Worm (Caenorhabditis elegans) whole organism, L4 larva: ENCODE measurements around the gene usp-50.
"Not testable (repeated sequence)": the region's sequence is repeated elsewhere in the genome, so short reads cannot be mapped to it uniquely, and the experiment has no call there.

ENCODE experiments used
- F37D6.2 ChIP-seq: sonication (generic microtip); optimal IDR thresholded peaks from 2 replicates; lab custom pipeline; 2016; ENCODE audit warnings: mild to moderate bottlenecking, missing genetic modification characterization, missing compliant biosample characterization
- T26A8.4 ChIP-seq: fragments of 200-800 bp; sonication (Bioruptor generic); IDR thresholded peaks from 2 replicates; pipeline ENCODE4 v1.3.6; 2022; ENCODE audit warnings: missing genetic modification characterization, missing compliant biosample characterization
- Y105C5A.15 ChIP-seq: fragments of 200-800 bp; sonication (Bioruptor generic); IDR thresholded peaks from 2 replicates; pipeline ENCODE4 v1.3.6; 2022; ENCODE audit warnings: missing genetic modification characterization, missing compliant biosample characterization
- Y5F2A.4 ChIP-seq: fragments of 200-800 bp; sonication (Bioruptor generic); optimal IDR thresholded peaks from 2 replicates; lab custom pipeline; 2018; ENCODE audit warnings: mild to moderate bottlenecking, missing genetic modification characterization, missing compliant biosample characterization
- aly-2 ChIP-seq: sonication (generic microtip); optimal IDR thresholded peaks from 2 replicates; lab custom pipeline; 2018; ENCODE audit warnings: missing biosample characterization, missing genetic modification characterization
- attf-4 ChIP-seq: sonication (generic microtip); optimal IDR thresholded peaks from 3 replicates; lab custom pipeline; 2017; ENCODE audit warnings: missing biosample characterization, missing genetic modification characterization
- ceh-20 ChIP-seq: fragments of 200-800 bp; sonication (Bioruptor generic); IDR thresholded peaks from 2 replicates; pipeline ENCODE4 v1.3.6; 2022; ENCODE audit warnings: missing genetic modification reagents, missing genetic modification characterization, missing compliant biosample characterization
- ceh-62 ChIP-seq: sonication (generic microtip); optimal IDR thresholded peaks from 2 replicates; lab custom pipeline; 2017; ENCODE audit warnings: missing biosample characterization, missing genetic modification characterization
- daf-16 ChIP-seq, 3 experiments: sonication (generic microtip); optimal IDR thresholded peaks; 2 replicates each; lab custom pipeline; 2016 to 2017; ENCODE audit warnings: missing genetic modification characterization in 3 of 3, missing genetic modification reagents in 3 of 3, mild to moderate bottlenecking in 2 of 3, missing compliant biosample characterization in 2 of 3, missing biosample characterization in 1 of 3, moderate library complexity in 1 of 3
- dmd-6 ChIP-seq: fragments of 200-800 bp; sonication (Bioruptor generic); IDR thresholded peaks from 2 replicates; pipeline ENCODE4 v1.3.6; 2022; ENCODE audit warnings: missing genetic modification reagents, missing genetic modification characterization, missing compliant biosample characterization
- dmd-8 ChIP-seq: fragments of 200-800 bp; sonication (Bioruptor generic); IDR thresholded peaks from 2 replicates; pipeline ENCODE4 v1.3.6; 2022; ENCODE audit warnings: missing genetic modification characterization, missing compliant biosample characterization
- dmd-9 ChIP-seq: fragments of 200-800 bp; sonication (Bioruptor generic); IDR thresholded peaks from 2 replicates; pipeline ENCODE4 v1.3.6; 2022; ENCODE audit warnings: missing genetic modification reagents, missing genetic modification characterization, missing compliant biosample characterization
- dve-1 ChIP-seq: sonication (generic microtip); optimal IDR thresholded peaks from 2 replicates; lab custom pipeline; 2017; ENCODE audit warnings: antibody characterized with exemption, mild to moderate bottlenecking, missing genetic modification characterization, missing compliant biosample characterization; ENCODE audit not compliant: insufficient read depth
- gei-8 ChIP-seq: fragments of 200-800 bp; sonication (Bioruptor generic); optimal IDR thresholded peaks from 2 replicates; lab custom pipeline; 2018; ENCODE audit warnings: mild to moderate bottlenecking, missing genetic modification characterization, missing compliant biosample characterization
- hif-1 ChIP-seq, 2 experiments: sonication (generic microtip); optimal IDR thresholded peaks; 2 replicates each; lab custom pipeline; 2016 to 2017; ENCODE audit warnings: missing compliant biosample characterization in 2 of 2, missing genetic modification characterization in 2 of 2, missing genetic modification reagents in 2 of 2, missing genotype in 2 of 2, mild to moderate bottlenecking in 1 of 2
- hlh-11 ChIP-seq: fragments of 200-800 bp; sonication (Bioruptor generic); optimal IDR thresholded peaks from 2 replicates; lab custom pipeline; 2018; ENCODE audit warnings: mild to moderate bottlenecking, missing genetic modification characterization, missing compliant biosample characterization
- lin-1 ChIP-seq: fragments of 200-800 bp; sonication (Bioruptor generic); IDR thresholded peaks from 2 replicates; pipeline ENCODE4 v1.3.6; 2022; ENCODE audit warnings: missing genetic modification reagents, missing genetic modification characterization, missing compliant biosample characterization
- madf-5 ChIP-seq, 2 experiments: fragments of 200-800 bp; sonication (Bioruptor generic); IDR thresholded peaks; 2 replicates each; pipeline ENCODE4 v1.3.6; 2022; ENCODE audit warnings: missing compliant biosample characterization in 2 of 2, missing genetic modification characterization in 2 of 2
- mdt-29 ChIP-seq: fragments of 200-800 bp; sonication (Bioruptor generic); IDR thresholded peaks from 2 replicates; pipeline ENCODE4 v1.3.6; 2022; ENCODE audit warnings: missing genetic modification reagents, missing genetic modification characterization, missing compliant biosample characterization
- nhr-237 ChIP-seq: sonication (generic microtip); optimal IDR thresholded peaks from 2 replicates; lab custom pipeline; 2017; ENCODE audit warnings: missing biosample characterization, missing genetic modification characterization
- nhr-28 ChIP-seq: fragments of 150-350 bp; optimal IDR thresholded peaks from 2 replicates; lab custom pipeline; 2014; ENCODE audit warnings: missing biosample characterization, missing genetic modification characterization
- pha-4 ChIP-seq, 2 experiments: fragments of 150-350 bp in 1 of 2; fragments of 200-800 bp in 1 of 2; sonication (Bioruptor generic) in 1 of 2; IDR thresholded peaks in 1 of 2; optimal IDR thresholded peaks in 1 of 2; 2 replicates each; pipeline versions ENCODE4 v1.3.6 to Lab custom; 2014 to 2022; ENCODE audit warnings: missing genetic modification characterization in 2 of 2, missing genetic modification reagents in 2 of 2, missing biosample characterization in 1 of 2, missing compliant biosample characterization in 1 of 2
- php-3 ChIP-seq: fragments of 200-800 bp; sonication (Bioruptor generic); IDR thresholded peaks from 2 replicates; pipeline ENCODE4 v1.3.6; 2022; ENCODE audit warnings: missing genetic modification reagents, missing genetic modification characterization, missing compliant biosample characterization
- pqm-1 ChIP-seq: sonication (generic microtip); optimal IDR thresholded peaks from 2 replicates; lab custom pipeline; 2017; ENCODE audit warnings: missing biosample characterization, missing genetic modification characterization
- sdz-12 ChIP-seq: fragments of 200-800 bp; sonication (Bioruptor generic); optimal IDR thresholded peaks from 2 replicates; lab custom pipeline; 2018; ENCODE audit warnings: mild to moderate bottlenecking, missing genetic modification characterization, missing compliant biosample characterization
- spr-1 ChIP-seq: sonication (generic microtip); optimal IDR thresholded peaks from 2 replicates; lab custom pipeline; 2016; ENCODE audit warnings: mild to moderate bottlenecking, missing genetic modification characterization, missing compliant biosample characterization
- spr-3 ChIP-seq: fragments of 200-800 bp; sonication (Bioruptor generic); optimal IDR thresholded peaks from 2 replicates; lab custom pipeline; 2018; ENCODE audit warnings: mild to moderate bottlenecking, missing genetic modification characterization, missing compliant biosample characterization
- tag-97 ChIP-seq: fragments of 200-800 bp; sonication (Bioruptor generic); IDR thresholded peaks from 2 replicates; pipeline ENCODE4 v1.3.6; 2022; ENCODE audit warnings: missing genetic modification characterization, missing compliant biosample characterization
- unc-39 ChIP-seq: sonication (generic microtip); optimal IDR thresholded peaks from 2 replicates; lab custom pipeline; 2017; ENCODE audit warnings: missing biosample characterization, missing genetic modification characterization
- unc-62 ChIP-seq, 3 experiments: fragments of 150-350 bp in 1 of 3; sonication (generic microtip); optimal IDR thresholded peaks in 2 of 3; peaks in 1 of 3; 1 replicate in 1 of 3; 2 replicates in 2 of 3; lab custom pipeline; 2014 to 2017; ENCODE audit warnings: missing biosample characterization in 3 of 3, missing genetic modification characterization in 3 of 3, missing genetic modification reagents in 3 of 3, missing genotype in 1 of 3
- vab-7 ChIP-seq: fragments of 200-800 bp; sonication (Bioruptor generic); IDR thresholded peaks from 2 replicates; pipeline ENCODE4 v1.3.6; 2022; ENCODE audit warnings: missing genetic modification reagents, missing genetic modification characterization, missing compliant biosample characterization
- zfp-3 ChIP-seq: fragments of 200-800 bp; sonication (Bioruptor generic); conservative IDR thresholded peaks from 2 replicates; pipeline ENCODE4 v1.3.6; 2022; ENCODE audit warnings: missing genetic modification reagents, missing genetic modification characterization, missing compliant biosample characterization
- ztf-7 ChIP-seq: fragments of 150-350 bp; optimal IDR thresholded peaks from 2 replicates; lab custom pipeline; 2014; ENCODE audit warnings: missing biosample characterization, missing genetic modification characterization

usp-50 gene

DNA sequence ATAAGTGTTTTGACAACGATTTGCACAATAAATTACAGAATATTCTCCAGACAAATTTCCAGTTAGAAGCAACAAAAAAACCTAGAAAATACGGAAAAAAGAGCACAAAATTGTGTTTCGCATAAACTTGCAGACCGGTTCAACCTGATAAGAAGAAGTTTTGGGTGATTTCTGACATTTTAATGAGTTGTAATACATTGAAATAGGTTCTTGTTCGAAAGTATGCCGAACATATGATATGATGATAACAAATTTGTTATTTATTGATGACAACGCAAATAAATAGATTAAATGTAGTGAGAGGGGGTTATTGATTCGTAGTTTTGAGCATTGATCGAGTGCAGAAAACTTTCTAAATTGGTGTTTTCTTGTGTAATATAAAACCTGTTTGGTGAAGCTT lies 33.4 kb upstream of the usp-50 start:
- TF ChIP-seq hlh-11 (tag; lab: Kevin White, UChicago) (peak; percentile 37), Y105C5A.15 (GFP tag; lab: Robert Waterston, UW) (no peak), daf-16 (GFP tag; optimal IDR thresholded peaks at IDR 0.05; lab: Kevin White, UChicago) (no peak), daf-16 (tag; optimal IDR thresholded peaks at IDR 0.05; lab: Kevin White, UChicago) (peak; percentile 92), pqm-1 (tag; lab: Kevin White, UChicago) (peak; percentile 43), nhr-28 (tag; lab: Kevin White, UChicago) (peak; percentile 67), dmd-6 (GFP tag; lab: Robert Waterston, UW) (peak; percentile 44), lin-1 (GFP tag; lab: Robert Waterston, UW) (no peak), php-3 (GFP tag; lab: Robert Waterston, UW) (peak; percentile 96), spr-3 (GFP tag; lab: Kevin White, UChicago) (no peak), dve-1 (tag; lab: Kevin White, UChicago) (peak; percentile 46), ceh-20 (GFP tag; lab: Robert Waterston, UW) (peak; percentile 49; the same call in 1 of the 2 replicates), unc-62 (GFP tag; optimal IDR thresholded peaks at IDR 0.05 in 1 of 2; lab: Kevin White, UChicago) (peak in 1 of 2 experiments; percentile 31), unc-62 (tag; optimal IDR thresholded peaks at IDR 0.05; lab: Kevin White, UChicago) (no peak)

DNA sequence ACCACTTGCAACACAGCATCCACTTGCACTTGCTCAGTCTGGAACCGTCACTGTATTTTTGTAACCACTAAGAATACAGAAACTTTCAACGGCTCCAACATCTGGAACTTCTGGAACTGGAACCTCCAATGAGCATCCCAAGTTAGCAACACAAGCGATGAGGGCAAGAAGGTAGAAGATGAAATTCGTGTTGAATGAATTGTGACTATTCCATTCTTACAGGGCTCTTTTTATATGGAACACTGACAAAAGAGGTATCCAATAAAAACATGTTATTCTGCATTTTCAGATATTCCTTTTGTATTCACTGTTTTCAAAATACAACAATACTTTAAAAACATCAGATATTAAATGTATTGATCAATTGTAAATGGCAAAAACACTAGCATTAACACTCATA lies 30.8 kb upstream of the usp-50 start, which contains the start of gene C06H5.11:
TSS of gene C06H5.11 (minus strand) at position 101 of the 400 bp plus-strand sequence.
- not testable (repeated sequence) for TF ChIP-seq hif-1 (tag; optimal IDR thresholded peaks at IDR 0.05; lab: Kevin White, UChicago); unc-39 (tag; lab: Kevin White, UChicago); hlh-11 (tag; lab: Kevin White, UChicago)

DNA sequence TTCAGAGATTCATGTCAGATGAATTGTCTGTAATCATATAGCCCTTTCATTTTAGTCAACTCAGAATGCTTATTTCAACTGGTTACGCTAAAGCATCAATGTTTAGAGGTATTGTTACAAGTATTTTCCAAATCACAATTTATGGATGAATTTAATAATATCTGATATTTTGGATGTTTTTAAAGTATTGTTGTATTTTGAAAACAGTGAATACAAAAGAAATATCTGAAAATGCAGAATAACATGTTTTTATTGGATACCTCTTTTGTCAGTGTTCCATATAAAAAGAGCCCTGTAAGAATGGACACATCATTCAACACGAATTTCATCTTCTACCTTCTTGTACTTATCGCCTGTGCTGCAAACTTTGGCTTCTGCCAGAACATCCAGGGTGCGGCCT lies 30.2 kb upstream of the usp-50 start, which contains the start of gene C06H5.12:
TSS of gene C06H5.12 (plus strand) at position 301 of the 400 bp plus-strand sequence.
- not testable (repeated sequence) for TF ChIP-seq T26A8.4, zfp-3, vab-7 (GFP tag; lab: Robert Waterston, UW)

DNA sequence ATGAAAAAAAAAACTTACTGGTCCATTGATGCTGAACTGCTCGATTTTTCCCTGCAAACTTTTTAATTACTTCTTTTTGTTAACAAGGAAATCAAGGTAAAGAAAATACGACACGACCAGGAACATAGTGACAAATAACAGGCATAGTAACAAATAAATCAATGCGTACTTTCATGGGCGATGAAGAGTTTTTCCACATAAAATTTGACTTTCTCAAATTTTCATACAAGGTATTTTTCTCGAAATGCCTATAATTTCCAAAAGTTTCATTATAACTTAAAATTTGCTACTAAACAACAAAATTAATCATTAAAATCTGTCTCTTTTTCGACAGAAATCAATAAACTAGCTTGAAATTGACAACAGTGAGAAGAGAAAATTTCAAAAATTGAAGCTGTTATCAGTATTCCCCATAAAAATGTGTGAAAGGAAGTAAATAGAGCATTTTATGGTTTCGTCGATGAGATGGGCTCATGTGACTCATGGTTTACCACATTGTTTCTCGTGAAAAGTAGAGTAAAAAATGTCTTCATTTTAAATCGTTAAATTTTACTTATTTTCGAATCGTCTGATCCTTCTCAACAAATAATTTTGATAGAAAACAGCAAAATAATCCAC lies 27.9 kb upstream of the usp-50 start, which contains the start of gene fbxa-156:
TSS of gene fbxa-156 (minus strand) at position 51 of the 618 bp plus-strand sequence.
- no peak for TF ChIP-seq tag-97 (GFP tag; lab: Robert Waterston, UW)
- no peak for TF ChIP-seq dmd-9 (GFP tag; lab: Robert Waterston, UW)
- no peak for TF ChIP-seq daf-16 (GFP tag; optimal IDR thresholded peaks at IDR 0.05; lab: Kevin White, UChicago)
- peak; percentile 95 for TF ChIP-seq daf-16 (tag; optimal IDR thresholded peaks at IDR 0.05; lab: Kevin White, UChicago)
- TF ChIP-seq php-3 (GFP tag; lab: Robert Waterston, UW), result peak; percentile 97
- no peak for TF ChIP-seq vab-7 (GFP tag; lab: Robert Waterston, UW)
- TF ChIP-seq nhr-237 (tag; lab: Kevin White, UChicago), result no peak
- TF ChIP-seq hif-1 (tag; optimal IDR thresholded peaks at IDR 0.05; lab: Kevin White, UChicago), result no peak
- peak; percentile 58 for TF ChIP-seq dve-1 (tag; lab: Kevin White, UChicago)
- no peak for TF ChIP-seq madf-5 (GFP tag; IDR thresholded peaks at IDR 0.05; lab: Robert Waterston, UW)
- TF ChIP-seq ztf-7 (tag; lab: Kevin White, UChicago), result no peak
- TF ChIP-seq gei-8 (GFP tag; lab: Kevin White, UChicago), result no peak
- no peak for TF ChIP-seq F37D6.2
- no peak for TF ChIP-seq spr-1 (tag; lab: Kevin White, UChicago)
- TF ChIP-seq ceh-62 (tag; lab: Kevin White, UChicago), result no peak
- no peak for TF ChIP-seq dmd-6 (GFP tag; lab: Robert Waterston, UW)
- no peak for TF ChIP-seq aly-2
- TF ChIP-seq sdz-12 (GFP tag; lab: Kevin White, UChicago), result no peak
- no peak for TF ChIP-seq dmd-8 (GFP tag; lab: Robert Waterston, UW)
- TF ChIP-seq hlh-11 (tag; lab: Kevin White, UChicago), result peak; percentile 27
- no peak for TF ChIP-seq attf-4
- TF ChIP-seq pha-4 (GFP tag; IDR thresholded peaks at IDR 0.05; lab: Robert Waterston, UW), result no peak
- no peak for TF ChIP-seq pha-4 (tag; optimal IDR thresholded peaks at IDR 0.05; lab: Kevin White, UChicago)
- TF ChIP-seq Y5F2A.4 (GFP tag; lab: Kevin White, UChicago), result no peak
- TF ChIP-seq mdt-29, result no peak
